Worm (Caenorhabditis elegans) whole organism, L1 larva: ENCODE results near the gene Y58A7A.4.
A peak's percentile ranks its signal among the peaks of the same experiment; 100 is the strongest.

ENCODE experiments used
- fkh-10 ChIP-seq: sonication (generic microtip); optimal IDR thresholded peaks from 2 replicates; lab custom pipeline; 2017; ENCODE audit warnings: missing biosample characterization, missing genetic modification reagents, missing genetic modification characterization
- isw-1 ChIP-seq: fragments of 200-800 bp; sonication (Bioruptor generic); IDR thresholded peaks from 2 replicates; pipeline ENCODE4 v1.3.6; 2022; ENCODE audit warnings: missing genetic modification characterization, missing compliant biosample characterization
- jun-1 ChIP-seq: fragments of 150-350 bp; optimal IDR thresholded peaks from 2 replicates; lab custom pipeline; 2014; ENCODE audit warnings: missing biosample characterization, missing genetic modification reagents, missing genetic modification characterization
- lin-13 ChIP-seq: fragments of 150-350 bp; optimal IDR thresholded peaks from 2 replicates; lab custom pipeline; 2014; ENCODE audit warnings: missing biosample characterization, missing genetic modification reagents, missing genetic modification characterization
- lin-39 ChIP-seq: fragments of 150-350 bp; optimal IDR thresholded peaks from 2 replicates; lab custom pipeline; 2014; ENCODE audit warnings: missing biosample characterization, missing genetic modification reagents, missing genetic modification characterization
- lir-3 ChIP-seq: sonication (generic microtip); optimal IDR thresholded peaks from 2 replicates; lab custom pipeline; 2016; ENCODE audit warnings: mild to moderate bottlenecking, missing genetic modification characterization, moderate library complexity, missing compliant biosample characterization; ENCODE audit not compliant: poor library complexity
- nhr-11 ChIP-seq: fragments of 150-350 bp; optimal IDR thresholded peaks from 2 replicates; lab custom pipeline; 2014; ENCODE audit warnings: missing biosample characterization, missing genetic modification characterization
- nhr-12 ChIP-seq: sonication (generic microtip); optimal IDR thresholded peaks from 2 replicates; lab custom pipeline; 2017; ENCODE audit warnings: missing biosample characterization, missing genetic modification characterization
- snpc-4 ChIP-seq: fragments of 150-350 bp; optimal IDR thresholded peaks from 2 replicates; lab custom pipeline; 2014; ENCODE audit warnings: missing biosample characterization, missing genetic modification characterization
- unc-130 ChIP-seq: fragments of 150-350 bp; optimal IDR thresholded peaks from 2 replicates; lab custom pipeline; 2017; ENCODE audit warnings: missing biosample characterization, missing genetic modification characterization, inconsistent platforms
- vab-15 ChIP-seq: sonication (generic microtip); optimal IDR thresholded peaks from 2 replicates; lab custom pipeline; 2017; ENCODE audit warnings: missing genotype, mild to moderate bottlenecking, missing genetic modification characterization, missing compliant biosample characterization
- xbp-1 ChIP-seq: sonication (generic microtip); optimal IDR thresholded peaks from 2 replicates; lab custom pipeline; 2016; ENCODE audit warnings: missing genetic modification characterization, missing compliant biosample characterization

DNA sequence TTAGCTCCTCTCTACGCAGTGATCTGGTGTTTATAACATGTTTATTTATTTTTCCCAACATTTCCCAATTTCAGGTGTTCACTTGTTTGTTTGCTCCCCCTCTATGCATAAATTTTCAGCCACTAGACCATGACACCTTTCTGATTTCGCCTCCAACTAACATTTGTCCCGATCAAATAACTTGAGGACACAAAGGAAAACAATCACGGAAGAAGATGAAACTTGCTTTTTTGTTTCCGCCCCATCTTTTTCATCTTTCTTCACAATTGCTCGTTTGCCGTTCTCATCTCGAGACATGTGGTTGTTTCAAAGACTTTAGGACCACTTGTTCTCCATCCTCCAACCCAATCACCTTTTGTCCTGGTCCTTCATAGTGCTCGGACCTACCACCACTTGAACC is 42.0 kb upstream of the Y58A7A.4 start, which contains the start of gene F14F9.5:
- no peak for TF ChIP-seq vab-15 (tag; lab: Kevin White, UChicago)
- TF ChIP-seq lin-39 (tag; lab: Kevin White, UChicago) = no peak
- TF ChIP-seq lir-3 (tag; lab: Kevin White, UChicago) = no peak
- no peak for TF ChIP-seq nhr-12 (tag; lab: Kevin White, UChicago)
- TF ChIP-seq lin-13 (GFP tag; lab: Kevin White, UChicago) = no peak
- TF ChIP-seq unc-130 (tag; lab: Kevin White, UChicago) = no peak
- TF ChIP-seq nhr-11 (tag; lab: Kevin White, UChicago) = no peak
- TF ChIP-seq snpc-4 (tag; lab: Kevin White, UChicago) = no peak
- no peak for TF ChIP-seq xbp-1
- no peak for TF ChIP-seq jun-1 (tag; lab: Kevin White, UChicago)
- TF ChIP-seq isw-1 = no peak
- peak; percentile 81 for TF ChIP-seq fkh-10 (GFP tag; lab: Kevin White, UChicago)
